Fruit fly (Drosophila melanogaster): Measurements from ENCODE around the gene NP15.6.
A peak's percentile ranks its signal among the peaks of the same experiment; 100 is the strongest.

NP15.6 gene

dm6 chr3R:19023862-19024261 is 3.3 kb upstream of the NP15.6 start, which contains the start of the genes CG6005 and CG14286 (continued):
- TF ChIP-seq crc (GFP tag; optimal IDR thresholded peaks at IDR 0.05) (no peak), cad (GFP tag; optimal IDR thresholded peaks at IDR 0.05) (no peak), hkb (optimal IDR thresholded peaks at IDR 0.05) (no peak), hkb (GFP tag; IDR thresholded peaks at IDR 0.05) (0 out of 2 replicates have a peak, but pooled peaks have one; percentile 38), pb (GFP tag; optimal IDR thresholded peaks at IDR 0.05) (no peak), trh (GFP tag; optimal IDR thresholded peaks at IDR 0.05) (no peak), rib (GFP tag; IDR thresholded peaks at IDR 0.05) (0 out of 2 replicates have a peak, but pooled peaks have one; percentile 42), CG11247 (GFP tag; IDR thresholded peaks at IDR 0.05) (peak; percentile 62; the same call in 1 of the 2 replicates), CG10543 (GFP tag; optimal IDR thresholded peaks at IDR 0.05) (no peak), Nf-YB (GFP tag; optimal IDR thresholded peaks at IDR 0.05) (no peak), bcd (GFP tag; optimal IDR thresholded peaks at IDR 0.05) (no peak), CTCF (GFP tag; optimal IDR thresholded peaks at IDR 0.05) (peak; percentile 13), CG10565 (GFP tag; optimal IDR thresholded peaks at IDR 0.05) (no peak), B-H2 (GFP tag; optimal IDR thresholded peaks at IDR 0.05) (peak; percentile 59), CG14441 (GFP tag; IDR thresholded peaks at IDR 0.05) (peak; percentile 58; the same call in 1 of the 2 replicates), fd96Cb (tag; optimal IDR thresholded peaks at IDR 0.05) (no peak), pan (optimal IDR thresholded peaks at IDR 0.05) (no peak), pan (GFP tag; optimal IDR thresholded peaks at IDR 0.05 in 1 of 2, IDR thresholded peaks at IDR 0.05 in 1 of 2) (peak in 1 of 2 experiments; percentile 75), mld (GFP tag; IDR thresholded peaks at IDR 0.05; ENCODE audit: partially characterized antibody) (peak; percentile 53; the same call in 1 of the 3 replicates), MBD-R2 (GFP tag; IDR thresholded peaks at IDR 0.05) (peak; percentile 99), CG15479 (GFP tag; optimal IDR thresholded peaks at IDR 0.05) (no peak), CG18262 (tag; optimal IDR thresholded peaks at IDR 0.05) (peak; percentile 14), emc (GFP tag; optimal IDR thresholded peaks at IDR 0.05) (no peak), hb (GFP tag; IDR thresholded peaks at IDR 0.05; ENCODE audit: partially characterized antibody) (peak; percentile 52; the same call in 2 of the 3 replicates), CG17568 (GFP tag; optimal IDR thresholded peaks at IDR 0.05) (no peak), stwl (tag; optimal IDR thresholded peaks at IDR 0.05) (peak; percentile 46), CG3995 (GFP tag; optimal IDR thresholded peaks at IDR 0.05) (peak; percentile 53), CG14014 (GFP tag; IDR thresholded peaks at IDR 0.05) (peak; percentile 68; the same call in 1 of the 2 replicates), cas (GFP tag; IDR thresholded peaks at IDR 0.05) (peak; percentile 49; the same call in 1 of the 2 replicates), ap (GFP tag; IDR thresholded peaks at IDR 0.05) (0 out of 2 replicates have a peak, but pooled peaks have one; percentile 6), so (GFP tag; IDR thresholded peaks at IDR 0.05) (0 out of 3 replicates have a peak, but pooled peaks have one; percentile 47), CG12769 (tag; optimal IDR thresholded peaks at IDR 0.05) (peak; percentile 69), Spps (tag; optimal IDR thresholded peaks at IDR 0.05) (no peak), CG10147 (GFP tag; optimal IDR thresholded peaks at IDR 0.05) (no peak), kah (GFP tag; optimal IDR thresholded peaks at IDR 0.05) (no peak), CG7987 (GFP tag; optimal IDR thresholded peaks at IDR 0.05) (no peak), trem (tag; optimal IDR thresholded peaks at IDR 0.05) (peak; percentile 33), Hr39 (optimal IDR thresholded peaks at IDR 0.05) (no peak), CG12155 (GFP tag; optimal IDR thresholded peaks at IDR 0.05) (peak; percentile 74), CG33557 (GFP tag; optimal IDR thresholded peaks at IDR 0.05) (peak; percentile 3), NC2β (GFP tag; optimal IDR thresholded peaks at IDR 0.05) (peak; percentile 38), Med (GFP tag) (peak; percentile 95), slbo (GFP tag; IDR thresholded peaks at IDR 0.05) (peak; percentile 94), eyg (GFP tag; optimal IDR thresholded peaks at IDR 0.05) (no peak), Fer1 (GFP tag; optimal IDR thresholded peaks at IDR 0.05) (no peak), wdn (GFP tag; IDR thresholded peaks at IDR 0.05) (0 out of 2 replicates have a peak, but pooled peaks have one; percentile 6), CG2202 (tag; optimal IDR thresholded peaks at IDR 0.05) (no peak), CG31224 (GFP tag; IDR thresholded peaks at IDR 0.05) (peak; percentile 59; the same call in 1 of the 2 replicates), phol (tag; optimal IDR thresholded peaks at IDR 0.05) (no peak), Mrtf (GFP tag; IDR thresholded peaks at IDR 0.05) (peak; percentile 62; the same call in 1 of the 3 replicates), Taf1 (GFP tag; IDR thresholded peaks at IDR 0.05) (no peak), disco-r (GFP tag; optimal IDR thresholded peaks at IDR 0.05) (peak; percentile 31)

Measured in whole organism, embryonic.